Fruit fly (Drosophila melanogaster): ENCODE data around the gene Ddrgk1.

Ddrgk1 gene

dm6 chr3R:21263177-21263576, 48.3 kb downstream of the Ddrgk1 start (continued):
- peak; percentile 12 for TF ChIP-seq CG10979 (tag; optimal IDR thresholded peaks at IDR 0.05)
- peak; percentile 25 for TF ChIP-seq CG7556 (GFP tag; optimal IDR thresholded peaks at IDR 0.05)
- TF ChIP-seq lmd (GFP tag; IDR thresholded peaks at IDR 0.05), result peak; percentile 27; the same call in 1 of the 2 replicates
- peak; percentile 35 for TF ChIP-seq CG15514 (GFP tag; optimal IDR thresholded peaks at IDR 0.05)
- peak; percentile 19 for TF ChIP-seq nerfin-1 (tag; optimal IDR thresholded peaks at IDR 0.05)
- TF ChIP-seq so (GFP tag; IDR thresholded peaks at IDR 0.05), result 0 out of 3 replicates have a peak, but pooled peaks have one; percentile 35
- peak; percentile 47 for TF ChIP-seq CG3407 (GFP tag; optimal IDR thresholded peaks at IDR 0.05)
- TF ChIP-seq CG11085 (GFP tag; IDR thresholded peaks at IDR 0.05), result peak; percentile 30; the same call in 1 of the 2 replicates
- TF ChIP-seq B-H1 (GFP tag; IDR thresholded peaks at IDR 0.05), result peak; percentile 25; the same call in 1 of the 3 replicates
- TF ChIP-seq cato (GFP tag; optimal IDR thresholded peaks at IDR 0.05; ENCODE audit: borderline replicate concordance), result no peak
- 0 out of 2 replicates have a peak, but pooled peaks have one; percentile 17 for TF ChIP-seq cas (GFP tag; IDR thresholded peaks at IDR 0.05)
- TF ChIP-seq Chrac-16 (GFP tag; optimal IDR thresholded peaks at IDR 0.05), result no peak
- TF ChIP-seq Ada2b (GFP tag; IDR thresholded peaks at IDR 0.05), result peak; percentile 37; the same call in 1 of the 2 replicates
- peak; percentile 3 for TF ChIP-seq CG15011 (GFP tag; optimal IDR thresholded peaks at IDR 0.05)
- no peak for TF ChIP-seq NK7.1 (GFP tag; optimal IDR thresholded peaks at IDR 0.05)
- TF ChIP-seq CG43689 (GFP tag; IDR thresholded peaks at IDR 0.05), result peak; percentile 35; the same call in 1 of the 2 replicates
- 0 out of 3 replicates have a peak, but pooled peaks have one; percentile 6 for TF ChIP-seq Mrtf (GFP tag; IDR thresholded peaks at IDR 0.05)
- TF ChIP-seq CG6689 (GFP tag; IDR thresholded peaks at IDR 0.05), result 0 out of 2 replicates have a peak, but pooled peaks have one; percentile 18
- peak; percentile 38; the same call in 1 of the 2 replicates for TF ChIP-seq ap (GFP tag; IDR thresholded peaks at IDR 0.05)
- no peak for TF ChIP-seq prd (optimal IDR thresholded peaks at IDR 0.05)
- peak; percentile 25; the same call in 1 of the 3 replicates for TF ChIP-seq prd (GFP tag; IDR thresholded peaks at IDR 0.05)
- peak; percentile 9 for TF ChIP-seq schlank (tag; optimal IDR thresholded peaks at IDR 0.05)
- TF ChIP-seq dmrt11E (tag; optimal IDR thresholded peaks at IDR 0.05), result peak; percentile 9
- peak; percentile 48 for TF ChIP-seq CG7987 (GFP tag; optimal IDR thresholded peaks at IDR 0.05)
- TF ChIP-seq ranshi (GFP tag; IDR thresholded peaks at IDR 0.05), result peak; percentile 57; the same call in 1 of the 2 replicates
- peak; percentile 12 for TF ChIP-seq CG15601 (tag; optimal IDR thresholded peaks at IDR 0.05)
- no peak for TF ChIP-seq CG17912 (GFP tag; optimal IDR thresholded peaks at IDR 0.05)
- peak; percentile 11 for TF ChIP-seq grau (tag; optimal IDR thresholded peaks at IDR 0.05)
- TF ChIP-seq CG31441 (GFP tag; IDR thresholded peaks at IDR 0.05), result 0 out of 2 replicates have a peak, but pooled peaks have one; percentile 11
- peak; percentile 57 for TF ChIP-seq HHEX (GFP tag; optimal IDR thresholded peaks at IDR 0.05)
- TF ChIP-seq H15 (GFP tag; IDR thresholded peaks at IDR 0.05), result 0 out of 3 replicates have a peak, but pooled peaks have one; percentile 54
- TF ChIP-seq HmgZ (tag; optimal IDR thresholded peaks at IDR 0.05), result no peak
- peak; percentile 41 for TF ChIP-seq CG17568 (GFP tag; optimal IDR thresholded peaks at IDR 0.05)
- TF ChIP-seq CG14667 (GFP tag; IDR thresholded peaks at IDR 0.05), result no peak
- TF ChIP-seq Atf6 (GFP tag; IDR thresholded peaks at IDR 0.05), result peak; percentile 56; the same call in 1 of the 2 replicates
- no peak for TF ChIP-seq lov (optimal IDR thresholded peaks at IDR 0.05)
- peak; percentile 56; the same call in 2 of the 3 replicates for TF ChIP-seq lov (GFP tag; IDR thresholded peaks at IDR 0.05)
- TF ChIP-seq CG12659 (GFP tag; optimal IDR thresholded peaks at IDR 0.05), result peak; percentile 33
- TF ChIP-seq phol (tag; optimal IDR thresholded peaks at IDR 0.05), result peak; percentile 75
- TF ChIP-seq Asciz (GFP tag; optimal IDR thresholded peaks at IDR 0.05), result peak; percentile 37
- TF ChIP-seq chm (GFP tag; IDR thresholded peaks at IDR 0.05), result peak; percentile 76
- peak; percentile 47; the same call in 1 of the 2 replicates for TF ChIP-seq vvl (GFP tag; IDR thresholded peaks at IDR 0.05)
- no peak for TF ChIP-seq pho (GFP tag; optimal IDR thresholded peaks at IDR 0.05)
- no peak for TF ChIP-seq CG8924 (tag; optimal IDR thresholded peaks at IDR 0.05)
- peak; percentile 19; the same call in 1 of the 2 replicates for TF ChIP-seq CG5953 (GFP tag; IDR thresholded peaks at IDR 0.05)
- no peak for TF ChIP-seq CG8290 (GFP tag; optimal IDR thresholded peaks at IDR 0.05)
- peak; percentile 41 to 42 for TF ChIP-seq CG8290 (tag; optimal IDR thresholded peaks at IDR 0.05)
- peak; percentile 38; the same call in 1 of the 2 replicates for TF ChIP-seq gsb (GFP tag; IDR thresholded peaks at IDR 0.05)
- no peak for TF ChIP-seq hkb (optimal IDR thresholded peaks at IDR 0.05)
- TF ChIP-seq hkb (GFP tag; IDR thresholded peaks at IDR 0.05), result peak; percentile 56
- TF ChIP-seq croc (GFP tag; conservative IDR thresholded peaks at IDR 0.05), result no peak
